Worm (Caenorhabditis elegans) whole organism, midembryonic: Measurements from ENCODE around the gene nas-3.

Experiments
- T22C8.4 ChIP-seq: fragments of 200-800 bp; sonication (Bioruptor generic); IDR thresholded peaks from 2 replicates; pipeline ENCODE4 v1.3.6; 2022; ENCODE audit warnings: missing genetic modification characterization, missing compliant biosample characterization
- flt-1 ChIP-seq: fragments of 200-800 bp; sonication (Bioruptor generic); IDR thresholded peaks from 2 replicates; pipeline ENCODE4 v1.3.6; 2022; ENCODE audit warnings: missing genetic modification characterization, missing compliant biosample characterization
- klf-2 ChIP-seq: fragments of 200-800 bp; sonication (Bioruptor generic); conservative IDR thresholded peaks from 2 replicates; pipeline ENCODE4 v1.3.6; 2022; ENCODE audit warnings: missing genetic modification reagents, missing genetic modification characterization, missing compliant biosample characterization
- med-1 ChIP-seq: sonication (generic microtip); optimal IDR thresholded peaks from 2 replicates; lab custom pipeline; 2017; ENCODE audit warnings: missing genetic modification characterization, mild to moderate bottlenecking, missing compliant biosample characterization, antibody characterized with exemption, missing genetic modification reagents; ENCODE audit not compliant: insufficient read depth
- ref-1 ChIP-seq: fragments of 200-800 bp; sonication (Bioruptor generic); conservative IDR thresholded peaks from 2 replicates; pipeline ENCODE4 v1.3.6; 2022; ENCODE audit warnings: missing genetic modification reagents, missing genetic modification characterization, missing compliant biosample characterization
- tab-1 ChIP-seq: fragments of 200-800 bp; sonication (Bioruptor generic); IDR thresholded peaks from 2 replicates; pipeline ENCODE4 v1.3.6; 2022; ENCODE audit warnings: missing genetic modification characterization, missing compliant biosample characterization
- ztf-23 ChIP-seq: fragments of 200-800 bp; sonication (Bioruptor generic); IDR thresholded peaks from 2 replicates; pipeline ENCODE4 v1.3.6; 2022; ENCODE audit warnings: missing genetic modification reagents, missing genetic modification characterization, missing compliant biosample characterization
- ztf-29 ChIP-seq: fragments of 200-800 bp; sonication (Bioruptor generic); IDR thresholded peaks from 2 replicates; pipeline ENCODE4 v1.3.6; 2022; ENCODE audit warnings: missing genetic modification reagents, missing genetic modification characterization, missing compliant biosample characterization

DNA sequence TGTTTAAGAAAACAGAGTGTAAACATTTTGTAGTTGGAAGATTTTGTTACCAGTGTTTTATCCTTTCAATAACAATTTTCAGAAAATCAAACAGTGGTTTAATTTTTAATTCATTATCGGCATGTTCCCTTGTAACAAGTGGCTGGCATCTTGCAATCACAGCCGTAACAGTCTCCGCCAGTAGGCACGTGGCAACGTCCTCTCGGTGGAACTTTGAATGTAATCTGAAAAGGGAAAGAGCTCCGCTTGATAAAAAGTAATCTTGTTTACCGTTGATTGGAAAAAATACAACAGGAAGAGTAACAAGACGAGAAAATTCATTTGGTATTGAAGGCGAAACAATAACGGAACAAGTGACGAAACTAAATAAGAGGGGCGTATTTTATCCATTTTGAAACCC, 11.4 kb downstream of the nas-3 start, which contains the start of gene K06A4.10:
- TF ChIP-seq flt-1 (GFP tag; lab: Robert Waterston, UW) (no peak), ztf-23 (GFP tag; lab: Robert Waterston, UW) (no peak), T22C8.4 (GFP tag; lab: Robert Waterston, UW) (no peak), ztf-29 (no peak), klf-2 (no peak), tab-1 (GFP tag; lab: Robert Waterston, UW) (no peak), ref-1 (GFP tag; lab: Robert Waterston, UW) (no peak), med-1 (GFP tag; lab: Kevin White, UChicago) (no peak)
